Worm (Caenorhabditis elegans): Measurements from ENCODE around the gene Y57A10A.29.
A peak's percentile ranks its signal among the peaks of the same experiment; 100 is the strongest.

- TF ChIP-seq ama-1 (optimal IDR thresholded peaks at IDR 0.05) (no peak), ets-7 (tag; optimal IDR thresholded peaks at IDR 0.05) (no peak), ceh-13 (GFP tag; optimal IDR thresholded peaks at IDR 0.05) (no peak), pes-1 (GFP tag; IDR thresholded peaks at IDR 0.05) (no peak), hmg-4 (GFP tag; optimal IDR thresholded peaks at IDR 0.05) (peak; percentile 10), flt-1 (GFP tag; IDR thresholded peaks at IDR 0.05) (no peak), aly-1 (tag; optimal IDR thresholded peaks at IDR 0.05) (no peak)
Observed at ce11 chrII:12256528-12256927, 22.8 kb upstream of the Y57A10A.29 start, which contains the start of gene parn-2.
